Fruit fly (Drosophila melanogaster): ENCODE measurements around the gene CG2924.

Gene CG2924

DNA sequence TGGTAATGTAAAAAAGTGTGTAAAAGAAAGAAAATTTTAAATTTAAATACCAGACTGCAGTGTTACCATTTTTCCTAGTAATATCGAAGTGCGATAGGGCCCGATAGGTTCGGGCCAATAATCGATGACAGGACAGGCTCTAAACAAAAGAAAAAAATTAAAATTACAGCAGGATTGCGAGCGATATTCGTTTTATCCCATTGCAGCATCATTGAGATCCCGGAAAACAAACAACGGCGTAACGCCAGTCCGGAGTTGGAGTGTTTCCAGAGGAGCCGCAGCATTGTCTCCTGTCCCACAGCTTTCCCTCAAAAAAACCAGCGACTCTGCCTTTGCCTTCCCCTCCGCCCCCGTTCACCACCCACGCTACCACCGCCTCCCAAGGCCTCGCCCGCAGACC, 45.4 kb downstream of the CG2924 start, which contains the start of gene pcx:
TSS of gene pcx (plus strand) at position 159 of the 400 bp plus-strand sequence.
- TF ChIP-seq CG6791 (GFP tag; IDR thresholded peaks at IDR 0.05; ENCODE audit: partially characterized antibody), result peak; percentile 61; the same call in 2 of the 3 replicates
- peak; percentile 54; the same call in 2 of the 3 replicates for TF ChIP-seq knrl (GFP tag; IDR thresholded peaks at IDR 0.05; ENCODE audit: partially characterized antibody)
- TF ChIP-seq HLH4C (GFP tag; IDR thresholded peaks at IDR 0.05; ENCODE audit: partially characterized antibody), result peak; percentile 50
- peak; percentile 96 for TF ChIP-seq CG17359 (tag; optimal IDR thresholded peaks at IDR 0.05)
- TF ChIP-seq CG12071 (GFP tag; optimal IDR thresholded peaks at IDR 0.05), result no peak
- no peak for TF ChIP-seq pita (GFP tag; optimal IDR thresholded peaks at IDR 0.05)
- TF ChIP-seq Dp (GFP tag; optimal IDR thresholded peaks at IDR 0.05), result peak; percentile 70
- TF ChIP-seq al (GFP tag; IDR thresholded peaks at IDR 0.05), result no peak
- no peak for TF ChIP-seq pum (GFP tag; optimal IDR thresholded peaks at IDR 0.05)
- TF ChIP-seq CG14860 (GFP tag; IDR thresholded peaks at IDR 0.05; ENCODE audit: partially characterized antibody), result peak; percentile 24; the same call in 1 of the 3 replicates
- TF ChIP-seq Adf1 (GFP tag; IDR thresholded peaks at IDR 0.05), result no peak
- no peak for TF ChIP-seq HLH3B (GFP tag; IDR thresholded peaks at IDR 0.05)
- TF ChIP-seq Bgb (GFP tag; IDR thresholded peaks at IDR 0.05; ENCODE audit: partially characterized antibody), result peak; percentile 56
- no peak for TF ChIP-seq Aef1 (GFP tag; IDR thresholded peaks at IDR 0.05)
- peak; percentile 56 for TF ChIP-seq YL-1 (GFP tag; optimal IDR thresholded peaks at IDR 0.05)
- no peak for TF ChIP-seq CG17186 (GFP tag; optimal IDR thresholded peaks at IDR 0.05)
- TF ChIP-seq sna (GFP tag; IDR thresholded peaks at IDR 0.05; ENCODE audit: partially characterized antibody), result 0 out of 2 replicates have a peak, but pooled peaks have one; percentile 41
- peak; percentile 57 for TF ChIP-seq BEAF-32 (GFP tag; optimal IDR thresholded peaks at IDR 0.05)
- peak; percentile 81 for TF ChIP-seq Dref (GFP tag; IDR thresholded peaks at IDR 0.05)
- TF ChIP-seq btn (GFP tag; optimal IDR thresholded peaks at IDR 0.05), result no peak
- peak; percentile 27; the same call in 1 of the 2 replicates for TF ChIP-seq hbn (GFP tag; IDR thresholded peaks at IDR 0.05; ENCODE audit: partially characterized antibody)
- peak; percentile 65 for TF ChIP-seq unc-4 (GFP tag; IDR thresholded peaks at IDR 0.05; ENCODE audit: partially characterized antibody)
- peak; percentile 86 for TF ChIP-seq CG18764 (GFP tag; optimal IDR thresholded peaks at IDR 0.05)
- TF ChIP-seq mld (GFP tag; IDR thresholded peaks at IDR 0.05; ENCODE audit: partially characterized antibody), result no peak
- peak; percentile 44; the same call in 1 of the 3 replicates for TF ChIP-seq hb (GFP tag; IDR thresholded peaks at IDR 0.05; ENCODE audit: partially characterized antibody)
- TF ChIP-seq GATAe (GFP tag; conservative IDR thresholded peaks at IDR 0.05), result no peak
- TF ChIP-seq Dbx (GFP tag; IDR thresholded peaks at IDR 0.05), result no peak
- peak; percentile 34 for TF ChIP-seq CG9797 (GFP tag; optimal IDR thresholded peaks at IDR 0.05)
- TF ChIP-seq gfzf (GFP tag; optimal IDR thresholded peaks at IDR 0.05), result peak; percentile 50
- peak; percentile 52 for TF ChIP-seq MESR4 (GFP tag; optimal IDR thresholded peaks at IDR 0.05)
- no peak for TF ChIP-seq ham (GFP tag; IDR thresholded peaks at IDR 0.05)
- peak; percentile 58 for TF ChIP-seq bbx (GFP tag; IDR thresholded peaks at IDR 0.05; ENCODE audit: partially characterized antibody)
- peak; percentile 49 for TF ChIP-seq Sry-δ (GFP tag; optimal IDR thresholded peaks at IDR 0.05)
- peak; percentile 56; the same call in 1 of the 4 replicates for TF ChIP-seq Dll (GFP tag; IDR thresholded peaks at IDR 0.05; ENCODE audit: partially characterized antibody)
- TF ChIP-seq amos (GFP tag; IDR thresholded peaks at IDR 0.05; ENCODE audit: partially characterized antibody), result peak; percentile 59; the same call in 1 of the 2 replicates
- no peak for TF ChIP-seq vnd (GFP tag; IDR thresholded peaks at IDR 0.05; ENCODE audit: partially characterized antibody)
- peak; percentile 28 for TF ChIP-seq Med (GFP tag)
- peak; percentile 49 for TF ChIP-seq pzg (GFP tag; optimal IDR thresholded peaks at IDR 0.05)
- TF ChIP-seq crol (GFP tag; IDR thresholded peaks at IDR 0.05), result peak; percentile 89
- TF ChIP-seq bigmax (GFP tag; optimal IDR thresholded peaks at IDR 0.05), result no peak
- no peak for TF ChIP-seq Usf (GFP tag; optimal IDR thresholded peaks at IDR 0.05)
- TF ChIP-seq CG14710 (tag; optimal IDR thresholded peaks at IDR 0.05), result peak; percentile 37
- no peak for TF ChIP-seq CG15269 (tag; optimal IDR thresholded peaks at IDR 0.05)
- no peak for TF ChIP-seq tap (tag; optimal IDR thresholded peaks at IDR 0.05)
- TF ChIP-seq vvl (GFP tag; IDR thresholded peaks at IDR 0.05), result 0 out of 2 replicates have a peak, but pooled peaks have one; percentile 7
- peak; percentile 1 for TF ChIP-seq phol (tag; optimal IDR thresholded peaks at IDR 0.05)
- TF ChIP-seq inv (GFP tag; IDR thresholded peaks at IDR 0.05; ENCODE audit: partially characterized antibody), result 0 out of 2 replicates have a peak, but pooled peaks have one; percentile 19
- no peak for TF ChIP-seq kni (GFP tag; optimal IDR thresholded peaks at IDR 0.05)

Data from whole organism, embryonic.